Worm (Caenorhabditis elegans) whole organism, L4 larva: ENCODE results near the gene Y60A3A.25.

Experiments
- F26F4.8 ChIP-seq: fragments of 200-800 bp; sonication (Bioruptor generic); conservative IDR thresholded peaks from 2 replicates; pipeline ENCODE4 v1.3.6; 2022; ENCODE audit warnings: missing genetic modification characterization, missing compliant biosample characterization
- F49E8.2 ChIP-seq: sonication (generic microtip); optimal IDR thresholded peaks from 2 replicates; lab custom pipeline; 2016; ENCODE audit warnings: missing compliant biosample characterization, mild to moderate bottlenecking, missing genetic modification characterization, borderline replicate concordance
- R02D3.7 ChIP-seq: fragments of 150-350 bp; sonication (generic microtip); optimal IDR thresholded peaks from 3 replicates; lab custom pipeline; 2014; ENCODE audit warnings: missing biosample characterization, missing genetic modification characterization
- Y105C5A.15 ChIP-seq: fragments of 200-800 bp; sonication (Bioruptor generic); IDR thresholded peaks from 2 replicates; pipeline ENCODE4 v1.3.6; 2022; ENCODE audit warnings: missing genetic modification characterization, missing compliant biosample characterization
- aha-1 ChIP-seq: fragments of 150-350 bp; peaks from one replicate; lab custom pipeline; 2014; ENCODE audit warnings: missing biosample characterization, missing genetic modification characterization
- arid-1 ChIP-seq: fragments of 200-800 bp; sonication (Bioruptor generic); conservative IDR thresholded peaks from 2 replicates; pipeline ENCODE4 v1.3.6; 2022; ENCODE audit warnings: missing genetic modification reagents, missing genetic modification characterization, missing compliant biosample characterization
- ceh-44 ChIP-seq: fragments of 200-800 bp; sonication (Bioruptor generic); IDR thresholded peaks from 2 replicates; pipeline ENCODE4 v1.3.6; 2022; ENCODE audit warnings: missing genetic modification reagents, missing genetic modification characterization, missing compliant biosample characterization
- cey-2 ChIP-seq: sonication (generic microtip); optimal IDR thresholded peaks from 3 replicates; lab custom pipeline; 2017; ENCODE audit warnings: missing genetic modification characterization, mild to moderate bottlenecking, missing compliant biosample characterization, antibody characterized with exemption, borderline replicate concordance; ENCODE audit not compliant: insufficient read depth
- ctbp-1 ChIP-seq: fragments of 200-800 bp; sonication (Bioruptor generic); IDR thresholded peaks from 2 replicates; pipeline ENCODE4 v1.3.6; 2022; ENCODE audit warnings: missing genetic modification reagents, missing genetic modification characterization, missing compliant biosample characterization
- daf-16 ChIP-seq, 3 experiments: sonication (generic microtip); optimal IDR thresholded peaks; 2 replicates each; lab custom pipeline; 2016 to 2017; ENCODE audit warnings: missing genetic modification characterization in 3 of 3, missing genetic modification reagents in 3 of 3, mild to moderate bottlenecking in 2 of 3, missing compliant biosample characterization in 2 of 3, missing biosample characterization in 1 of 3, moderate library complexity in 1 of 3
- dve-1 ChIP-seq: sonication (generic microtip); optimal IDR thresholded peaks from 2 replicates; lab custom pipeline; 2017; ENCODE audit warnings: antibody characterized with exemption, mild to moderate bottlenecking, missing genetic modification characterization, missing compliant biosample characterization; ENCODE audit not compliant: insufficient read depth
- hmg-1.1 ChIP-seq: fragments of 200-800 bp; sonication (Bioruptor generic); IDR thresholded peaks from 2 replicates; pipeline ENCODE4 v1.3.6; 2022; ENCODE audit warnings: missing genetic modification reagents, missing genetic modification characterization, missing compliant biosample characterization
- lin-15B ChIP-seq: fragments of 150-350 bp; sonication (generic microtip); optimal IDR thresholded peaks from 3 replicates; lab custom pipeline; 2014; ENCODE audit warnings: missing biosample characterization, missing genetic modification characterization
- madf-5 ChIP-seq, 2 experiments: fragments of 200-800 bp; sonication (Bioruptor generic); IDR thresholded peaks; 2 replicates each; pipeline ENCODE4 v1.3.6; 2022; ENCODE audit warnings: missing compliant biosample characterization in 2 of 2, missing genetic modification characterization in 2 of 2
- mep-1 ChIP-seq: fragments of 150-350 bp; sonication (generic microtip); optimal IDR thresholded peaks from 3 replicates; lab custom pipeline; 2014; ENCODE audit warnings: missing biosample characterization, missing genetic modification characterization
- nhr-10 ChIP-seq: fragments of 150-350 bp; optimal IDR thresholded peaks from 2 replicates; lab custom pipeline; 2014; ENCODE audit warnings: missing biosample characterization, missing genetic modification characterization
- nhr-28 ChIP-seq: fragments of 150-350 bp; optimal IDR thresholded peaks from 2 replicates; lab custom pipeline; 2014; ENCODE audit warnings: missing biosample characterization, missing genetic modification characterization
- nhr-42 ChIP-seq: fragments of 200-800 bp; sonication (Bioruptor generic); IDR thresholded peaks from 2 replicates; pipeline ENCODE4 v1.3.6; 2022; ENCODE audit warnings: missing genetic modification characterization, missing compliant biosample characterization
- nhr-48 ChIP-seq: sonication (generic microtip); optimal IDR thresholded peaks from 2 replicates; lab custom pipeline; 2016; ENCODE audit warnings: mild to moderate bottlenecking, missing genetic modification characterization, missing compliant biosample characterization
- nhr-6 ChIP-seq: fragments of 150-350 bp; optimal IDR thresholded peaks from 2 replicates; lab custom pipeline; 2014; ENCODE audit warnings: missing biosample characterization, missing genetic modification characterization
- pha-4 ChIP-seq, 2 experiments: fragments of 150-350 bp in 1 of 2; fragments of 200-800 bp in 1 of 2; sonication (Bioruptor generic) in 1 of 2; IDR thresholded peaks in 1 of 2; optimal IDR thresholded peaks in 1 of 2; 2 replicates each; pipeline versions ENCODE4 v1.3.6 to Lab custom; 2014 to 2022; ENCODE audit warnings: missing genetic modification characterization in 2 of 2, missing genetic modification reagents in 2 of 2, missing biosample characterization in 1 of 2, missing compliant biosample characterization in 1 of 2
- rbr-2 ChIP-seq: sonication (generic microtip); optimal IDR thresholded peaks from 2 replicates; lab custom pipeline; 2016; ENCODE audit warnings: missing genotype, missing genetic modification characterization, missing compliant biosample characterization
- set-16 ChIP-seq: fragments of 200-800 bp; sonication (Bioruptor generic); IDR thresholded peaks from 2 replicates; pipeline ENCODE4 v1.3.6; 2022; ENCODE audit warnings: missing genetic modification reagents, missing genetic modification characterization, missing compliant biosample characterization
- snpc-4 ChIP-seq: fragments of 150-350 bp; optimal IDR thresholded peaks from 2 replicates; lab custom pipeline; 2014; ENCODE audit warnings: missing biosample characterization, missing genetic modification characterization
- unc-130 ChIP-seq: sonication (generic microtip); optimal IDR thresholded peaks from 2 replicates; lab custom pipeline; 2016; ENCODE audit warnings: missing genetic modification reagents, missing genetic modification characterization, missing compliant biosample characterization
- unc-62 ChIP-seq, 3 experiments: fragments of 150-350 bp in 1 of 3; sonication (generic microtip); optimal IDR thresholded peaks in 2 of 3; peaks in 1 of 3; 1 replicate in 1 of 3; 2 replicates in 2 of 3; lab custom pipeline; 2014 to 2017; ENCODE audit warnings: missing biosample characterization in 3 of 3, missing genetic modification characterization in 3 of 3, missing genetic modification reagents in 3 of 3, missing genotype in 1 of 3
- zfp-3 ChIP-seq: fragments of 200-800 bp; sonication (Bioruptor generic); conservative IDR thresholded peaks from 2 replicates; pipeline ENCODE4 v1.3.6; 2022; ENCODE audit warnings: missing genetic modification reagents, missing genetic modification characterization, missing compliant biosample characterization

Gene Y60A3A.25

DNA sequence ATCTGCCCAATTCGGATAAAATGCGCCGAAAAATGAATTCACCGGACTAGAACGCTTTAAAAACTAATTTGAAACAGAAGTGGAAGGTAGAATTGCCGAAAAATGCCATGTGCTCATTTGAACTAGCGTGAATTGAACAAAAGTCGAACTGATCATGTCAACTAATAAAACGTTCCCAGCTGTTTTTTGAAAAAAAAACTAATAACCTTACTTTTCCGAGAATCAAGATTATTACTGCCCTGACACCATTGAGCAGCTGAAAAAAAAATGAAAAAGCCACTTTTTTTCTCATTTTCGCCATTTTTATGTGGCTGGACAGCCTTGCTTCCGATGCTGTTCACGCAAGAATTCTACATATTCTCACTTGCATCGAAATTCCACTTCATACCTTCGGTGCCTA lies 21.0 kb downstream of the Y60A3A.25 start, which contains the start of gene srh-173:
TSS of gene srh-173 (plus strand) at position 301 of the 400 bp plus-strand sequence.
- TF ChIP-seq arid-1 (GFP tag; lab: Robert Waterston, UW) = no peak
- TF ChIP-seq nhr-48 (tag; lab: Kevin White, UChicago) = no peak
- no peak for TF ChIP-seq zfp-3 (GFP tag; lab: Robert Waterston, UW)
- TF ChIP-seq unc-62 (GFP tag; optimal IDR thresholded peaks at IDR 0.05 in 1 of 2; lab: Kevin White, UChicago) = peak in 1 of 2 experiments; percentile 35
- TF ChIP-seq unc-62 (tag; optimal IDR thresholded peaks at IDR 0.05; lab: Kevin White, UChicago) = no peak
- TF ChIP-seq madf-5 (GFP tag; IDR thresholded peaks at IDR 0.05; lab: Robert Waterston, UW) = no peak
- no peak for TF ChIP-seq nhr-10

DNA sequence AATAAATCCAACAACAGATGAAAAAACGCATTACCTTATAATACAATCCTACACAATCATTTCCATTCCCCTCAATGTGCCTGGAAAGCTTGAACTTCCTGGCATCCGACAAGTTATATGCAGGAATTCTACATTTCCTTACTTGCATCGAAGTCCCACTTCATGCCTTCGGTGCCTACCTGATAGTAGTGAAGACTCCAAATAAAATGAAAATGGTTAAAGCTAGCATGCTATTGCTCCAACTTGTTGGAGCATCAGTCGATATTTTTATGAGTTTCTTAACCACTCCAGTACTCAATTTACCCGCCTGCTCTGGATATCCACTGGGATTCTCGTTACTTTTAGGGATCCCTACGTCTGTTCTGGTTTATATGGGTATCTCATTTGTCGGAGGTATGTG lies 28.4 kb downstream of the Y60A3A.25 start, which contains the start of gene srh-171:
TSS of gene srh-171 (plus strand) at position 75 of the 400 bp plus-strand sequence.
- no peak for TF ChIP-seq set-16 (GFP tag; lab: Robert Waterston, UW)
- no peak for TF ChIP-seq nhr-6 (tag; lab: Kevin White, UChicago)
- TF ChIP-seq F49E8.2 (tag; lab: Kevin White, UChicago) = no peak
- no peak for TF ChIP-seq cey-2
- no peak for TF ChIP-seq Y105C5A.15 (GFP tag; lab: Robert Waterston, UW)

DNA sequence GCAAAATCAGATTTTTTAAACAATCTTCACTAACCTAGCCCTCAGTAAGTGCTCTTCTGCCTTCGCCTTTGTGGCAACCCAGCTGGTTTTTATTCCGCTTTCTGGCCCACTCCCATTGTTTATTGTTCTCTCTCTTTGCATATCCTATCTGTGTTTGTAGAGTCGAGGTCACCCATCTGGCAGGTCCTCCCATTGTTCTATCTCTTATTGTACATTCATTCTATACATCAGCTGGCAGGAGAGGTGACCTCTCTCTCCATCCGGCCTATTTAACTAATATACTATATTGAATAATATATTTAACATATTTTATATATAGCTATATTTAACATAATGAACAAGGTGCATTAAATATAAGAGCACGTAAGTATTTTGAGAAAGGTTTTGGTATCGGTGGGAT lies 32.0 kb downstream of the Y60A3A.25 start:
- no peak for TF ChIP-seq snpc-4 (tag; lab: Kevin White, UChicago)
- TF ChIP-seq R02D3.7 = no peak
- no peak for TF ChIP-seq daf-16 (GFP tag; optimal IDR thresholded peaks at IDR 0.05; lab: Kevin White, UChicago)
- no peak for TF ChIP-seq daf-16 (tag; optimal IDR thresholded peaks at IDR 0.05; lab: Kevin White, UChicago)
- TF ChIP-seq ceh-44 (GFP tag; lab: Robert Waterston, UW) = no peak
- TF ChIP-seq ctbp-1 = no peak
- TF ChIP-seq pha-4 (GFP tag; IDR thresholded peaks at IDR 0.05; lab: Robert Waterston, UW) = no peak
- no peak for TF ChIP-seq pha-4 (tag; optimal IDR thresholded peaks at IDR 0.05; lab: Kevin White, UChicago)
- TF ChIP-seq rbr-2 (tag; lab: Kevin White, UChicago) = no peak
- TF ChIP-seq zfp-3 (GFP tag; lab: Robert Waterston, UW) = no peak

DNA sequence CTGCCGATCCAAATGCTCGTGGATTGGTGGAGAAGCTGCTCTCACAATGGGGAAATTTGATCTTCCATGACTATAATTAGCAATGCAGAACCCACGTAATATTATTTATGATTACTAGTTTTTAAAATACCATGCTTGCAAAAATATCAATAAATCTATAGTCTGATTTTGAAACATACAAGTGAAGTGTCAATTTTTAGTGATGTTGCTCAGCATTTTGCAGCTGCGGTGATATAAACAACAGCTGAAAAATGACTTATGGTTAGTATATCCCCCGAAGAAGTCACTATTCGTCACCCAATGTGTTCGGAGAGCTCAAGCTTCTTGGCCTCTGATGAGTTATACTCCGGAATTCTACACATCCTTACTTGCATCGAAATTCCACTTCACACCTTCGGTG lies 35.2 kb downstream of the Y60A3A.25 start, which contains the start of gene srh-172:
TSS of gene srh-172 (plus strand) at position 301 of the 400 bp plus-strand sequence.
- no peak for TF ChIP-seq lin-15B (tag; lab: Kevin White, UChicago)
- no peak for TF ChIP-seq nhr-42
- no peak for TF ChIP-seq hmg-1.1 (GFP tag; lab: Robert Waterston, UW)
- no peak for TF ChIP-seq dve-1 (tag; lab: Kevin White, UChicago)

DNA sequence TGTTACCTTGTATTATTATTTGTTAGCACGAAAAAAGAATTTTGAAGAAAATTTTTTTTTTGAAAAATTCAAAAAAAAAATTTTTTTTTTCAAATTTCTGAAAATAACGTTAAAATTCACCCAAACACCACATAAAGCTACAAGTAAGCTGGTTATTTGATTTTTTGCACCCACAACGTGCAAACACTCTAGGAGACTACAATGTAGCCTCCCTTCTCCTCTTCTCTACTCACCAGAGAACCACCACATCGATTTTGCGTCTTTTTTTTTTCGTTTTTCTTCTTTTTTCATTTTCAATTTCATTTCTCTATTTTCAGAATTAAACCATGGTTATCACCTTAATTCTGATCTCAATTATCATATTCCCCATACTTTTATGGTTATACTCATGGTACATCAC lies 38.8 kb downstream of the Y60A3A.25 start, which contains the start of gene abhd-3.1:
TSS of gene abhd-3.1 (plus strand) at position 318 of the 400 bp plus-strand sequence.
- TF ChIP-seq aha-1 (tag; lab: Kevin White, UChicago) (peak; percentile 91), unc-62 (GFP tag; optimal IDR thresholded peaks at IDR 0.05 in 1 of 2; lab: Kevin White, UChicago) (peak in 1 of 2 experiments; percentile 32), unc-62 (tag; optimal IDR thresholded peaks at IDR 0.05; lab: Kevin White, UChicago) (no peak), F26F4.8 (GFP tag; lab: Robert Waterston, UW) (no peak), nhr-28 (tag; lab: Kevin White, UChicago) (peak; percentile 22), mep-1 (tag; lab: Kevin White, UChicago) (peak; percentile 3)

DNA sequence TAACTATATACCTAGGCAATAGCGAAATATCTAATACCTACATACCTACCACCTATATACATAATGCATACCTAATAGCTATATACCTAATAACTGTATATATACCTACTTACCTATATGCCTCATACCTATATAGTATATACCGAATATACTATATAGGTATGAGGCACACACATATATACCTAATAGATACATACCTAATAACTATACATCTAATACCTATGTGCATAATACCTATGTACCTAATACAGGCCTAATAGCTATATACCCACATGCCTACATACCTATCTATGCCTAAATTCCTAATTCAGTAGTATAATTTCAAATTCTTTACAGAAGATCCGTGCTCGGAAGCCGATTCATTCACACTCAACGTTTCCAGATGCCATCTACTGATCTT lies 39.5 kb downstream of the Y60A3A.25 start:
- no peak for TF ChIP-seq unc-130 (GFP tag; lab: Kevin White, UChicago)
- TF ChIP-seq unc-62 (GFP tag; optimal IDR thresholded peaks at IDR 0.05 in 1 of 2; lab: Kevin White, UChicago) = peak in 1 of 2 experiments; percentile 72
- TF ChIP-seq unc-62 (tag; optimal IDR thresholded peaks at IDR 0.05; lab: Kevin White, UChicago) = no peak
